Fruit fly (Drosophila melanogaster) whole organism, pupa: ENCODE measurements around the gene Dlip1.

Experiments used
- CG10348 ChIP-seq: fragments of 200-800 bp; sonication (Bioruptor generic); IDR thresholded peaks from 2 replicates; pipeline ENCODE4 v1.3.6; 2022; ENCODE audit warnings: missing biosample characterization, missing genetic modification characterization
- CG12605 ChIP-seq: fragments of 200-800 bp; sonication (Bioruptor generic); IDR thresholded peaks from 2 replicates; pipeline ENCODE4 v1.3.6; 2022; ENCODE audit warnings: missing biosample characterization, missing genetic modification characterization
- CG14655 ChIP-seq: fragments of 200-800 bp; sonication (Bioruptor generic); optimal IDR thresholded peaks from 3 replicates; lab custom pipeline; 2017; ENCODE audit warnings: mild to moderate bottlenecking, missing biosample characterization, missing genetic modification reagents, missing genetic modification characterization
- CG15710 ChIP-seq: fragments of 200-800 bp; sonication (Bioruptor generic); optimal IDR thresholded peaks from 2 replicates; lab custom pipeline; 2018; ENCODE audit warnings: missing biosample characterization, mild to moderate bottlenecking, missing genetic modification characterization, moderate library complexity
- CG32121 ChIP-seq: fragments of 200-800 bp; sonication (Bioruptor generic); IDR thresholded peaks from 2 replicates; pipeline ENCODE4 v1.3.6; 2022; ENCODE audit warnings: missing biosample characterization, missing genetic modification characterization
- CG34367 ChIP-seq: fragments of 200-800 bp; sonication (Bioruptor generic); optimal IDR thresholded peaks from 2 replicates; lab custom pipeline; 2018; ENCODE audit warnings: missing biosample characterization, mild to moderate bottlenecking, missing genetic modification characterization
- CG4496 ChIP-seq: fragments of 200-800 bp; sonication (Bioruptor generic); IDR thresholded peaks from 3 replicates; pipeline ENCODE4 v1.3.6; 2022; ENCODE audit warnings: missing biosample characterization, missing genetic modification characterization
- CG8301 ChIP-seq: fragments of 200-800 bp; sonication (Bioruptor generic); optimal IDR thresholded peaks from 2 replicates; lab custom pipeline; 2018; ENCODE audit warnings: missing biosample characterization, mild to moderate bottlenecking, missing genetic modification characterization
- CG9948 ChIP-seq: fragments of 200-800 bp; sonication (Bioruptor generic); optimal IDR thresholded peaks from 2 replicates; lab custom pipeline; 2018; ENCODE audit warnings: missing biosample characterization, mild to moderate bottlenecking, missing genetic modification characterization, moderate library complexity
- EcR ChIP-seq: fragments of 200-800 bp; sonication (Bioruptor generic); optimal IDR thresholded peaks from 3 replicates; lab custom pipeline; 2019; ENCODE audit warnings: missing biosample characterization, missing genetic modification characterization, mild to moderate bottlenecking, moderate library complexity, missing genetic modification reagents
- Pif1A ChIP-seq: fragments of 200-800 bp; sonication (Bioruptor generic); optimal IDR thresholded peaks from 3 replicates; lab custom pipeline; 2016; ENCODE audit warnings: missing biosample characterization, missing genetic modification characterization
- Pif1B ChIP-seq: fragments of 200-800 bp; sonication (Bioruptor generic); optimal IDR thresholded peaks from 3 replicates; lab custom pipeline; 2016; ENCODE audit warnings: missing biosample characterization, missing genetic modification characterization

dm6 chrX:9129436-9129835 is 29.0 kb upstream of the Dlip1 start:
- TF ChIP-seq Pif1B (GFP tag; lab: Kevin White, UChicago), result no peak
- TF ChIP-seq EcR (GFP tag; lab: Kevin White, UChicago), result no peak
- TF ChIP-seq Pif1A (GFP tag; lab: Kevin White, UChicago), result no peak
- TF ChIP-seq CG15710 (tag; lab: Kevin White, UChicago), result no peak
- TF ChIP-seq CG4496 (GFP tag; lab: Robert Waterston, UW), result no peak
- no peak for TF ChIP-seq CG34367 (tag; lab: Kevin White, UChicago)
- no peak for TF ChIP-seq CG9948
- no peak for TF ChIP-seq CG12605
- TF ChIP-seq CG8301 (tag; lab: Kevin White, UChicago), result no peak
- no peak for TF ChIP-seq CG32121 (GFP tag; lab: Robert Waterston, UW)
- TF ChIP-seq CG14655 (GFP tag; lab: Kevin White, UChicago), result no peak
- no peak for TF ChIP-seq CG10348 (GFP tag; lab: Robert Waterston, UW)
